Worm (Caenorhabditis elegans): ENCODE data around the gene F21C10.7.

Gene F21C10.7

DNA sequence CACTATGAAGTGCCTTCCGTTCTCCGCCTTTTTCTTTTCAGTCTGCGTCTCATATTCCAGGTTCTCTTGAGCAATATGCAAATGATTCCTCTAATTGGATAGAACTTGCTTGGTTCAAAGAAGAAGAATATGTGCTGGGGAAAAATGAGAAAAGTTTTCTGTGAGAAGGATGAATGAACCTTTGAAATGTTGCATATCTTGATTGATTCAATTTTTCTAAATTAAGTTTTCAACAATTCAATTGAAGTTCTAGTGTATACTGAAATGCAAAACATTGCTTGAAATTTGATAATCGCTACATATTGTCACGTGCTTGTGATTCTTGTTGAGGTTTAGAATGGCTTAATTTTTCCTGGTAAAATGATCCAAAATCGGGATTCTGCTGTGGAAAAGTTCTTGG is 45.0 kb downstream of the F21C10.7 start:
- TF ChIP-seq unc-62 (GFP tag; optimal IDR thresholded peaks at IDR 0.05): no peak

DNA sequence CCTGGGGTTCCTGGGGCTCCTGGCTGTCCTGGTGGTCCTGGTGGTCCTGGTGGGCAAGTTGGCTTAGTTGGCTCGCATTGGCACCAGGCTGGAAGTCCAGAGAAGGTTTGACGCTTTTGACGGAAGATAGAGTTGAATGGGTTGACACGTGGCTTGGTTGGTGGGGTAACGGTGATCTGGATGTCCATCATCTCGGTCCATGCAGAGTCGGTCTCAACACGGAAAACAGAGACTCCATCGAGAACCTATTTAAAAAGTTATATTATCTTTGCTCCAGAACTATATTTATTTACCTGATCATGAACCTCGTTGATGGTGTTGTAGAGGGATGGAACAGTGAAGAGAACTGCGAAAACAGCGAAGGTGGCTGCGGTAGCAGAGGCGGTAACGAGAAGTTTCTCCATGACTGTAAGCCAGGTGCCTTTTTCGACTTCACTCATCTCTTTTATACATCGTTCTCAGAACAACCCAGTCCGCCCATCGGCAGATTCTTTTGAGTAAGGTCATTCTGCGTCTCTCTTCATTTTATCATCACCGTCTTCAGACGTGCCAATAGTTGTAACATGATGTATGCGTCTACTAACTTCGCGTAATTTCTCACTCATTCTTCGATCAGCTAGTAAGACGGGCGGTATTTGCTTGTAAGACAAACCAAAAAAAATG is 47.8 kb downstream of the F21C10.7 start, which contains the start of gene col-144:
Gene col-144 (minus strand): TSS at position 419 of the 663 bp plus-strand sequence.
- TF ChIP-seq unc-62 (GFP tag; optimal IDR thresholded peaks at IDR 0.05): no peak

DNA sequence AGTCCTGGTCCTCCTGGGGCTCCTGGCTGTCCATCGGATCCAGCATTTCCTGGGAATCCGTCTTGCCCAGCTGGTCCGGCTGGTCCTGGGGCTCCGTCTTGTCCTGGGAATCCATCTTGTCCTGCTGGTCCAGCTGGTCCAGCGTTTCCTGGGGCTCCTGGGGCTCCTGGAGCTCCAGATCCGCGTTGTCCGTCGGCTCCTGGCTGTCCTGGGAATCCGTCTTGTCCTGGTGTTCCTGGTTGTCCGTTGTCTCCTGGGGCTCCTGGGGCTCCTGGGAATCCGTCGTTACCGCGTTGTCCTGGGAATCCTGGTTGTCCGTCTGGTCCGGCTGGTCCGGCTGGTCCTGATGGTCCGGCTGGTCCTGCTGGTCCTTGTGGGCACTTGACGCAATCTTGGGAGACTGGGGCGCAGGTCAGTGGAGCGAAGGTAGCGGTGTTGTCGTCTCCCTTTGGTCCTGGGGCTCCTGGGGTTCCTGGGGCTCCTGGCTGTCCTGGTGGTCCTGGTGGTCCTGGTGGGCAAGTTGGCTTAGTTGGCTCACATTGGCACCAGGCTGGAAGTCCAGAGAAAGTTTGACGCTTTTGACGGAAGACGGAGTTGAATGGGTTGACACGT is 49.7 kb downstream of the F21C10.7 start:
- TF ChIP-seq unc-62 (GFP tag; optimal IDR thresholded peaks at IDR 0.05): no peak

DNA sequence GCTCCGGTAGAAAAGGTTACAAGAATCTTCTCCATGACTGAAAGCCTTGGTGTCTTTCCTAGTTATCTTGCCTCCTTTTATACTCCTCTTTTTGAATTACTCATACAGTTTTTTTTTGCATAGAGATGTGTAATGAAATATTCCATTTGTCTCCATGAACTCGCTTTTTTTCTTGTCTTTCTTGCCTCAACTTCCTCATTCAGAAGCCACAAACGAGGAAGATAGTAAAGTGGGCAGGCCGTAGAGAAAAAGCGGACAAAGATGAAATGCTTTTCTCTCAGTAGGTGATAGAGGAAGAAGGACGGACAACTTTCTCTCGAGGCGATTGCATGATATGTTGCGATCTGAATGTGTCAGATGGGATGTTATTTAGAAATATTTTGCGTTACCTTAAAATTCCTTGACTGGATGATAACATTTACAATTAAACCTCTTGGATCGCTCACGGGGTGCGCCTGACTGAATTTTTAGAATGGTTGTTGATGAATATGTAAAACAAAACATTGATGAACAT is 50.4 kb downstream of the F21C10.7 start, which contains the start of gene col-145:
Gene col-145 (minus strand): TSS at position 51 of the 514 bp plus-strand sequence.
- no peak for TF ChIP-seq unc-62 (GFP tag; optimal IDR thresholded peaks at IDR 0.05)

DNA sequence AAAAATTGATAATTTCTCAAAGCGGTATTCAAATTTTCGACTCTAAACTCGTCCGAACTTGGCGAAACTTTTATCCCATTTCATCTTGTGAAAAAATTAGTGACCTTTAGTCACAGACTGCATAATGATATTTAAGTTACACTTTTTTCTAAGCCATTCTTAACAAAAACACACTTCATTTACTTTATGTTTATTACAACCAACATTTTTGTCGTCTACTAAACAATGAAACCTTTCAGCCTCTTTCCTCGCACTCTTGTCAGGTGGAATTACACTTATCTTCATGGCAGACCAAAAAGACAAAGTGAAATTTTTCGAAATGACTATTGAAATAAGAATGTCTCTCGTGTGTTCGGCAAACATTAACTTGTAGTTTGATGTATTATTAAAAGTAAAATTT is 51.3 kb downstream of the F21C10.7 start:
- TF ChIP-seq unc-62 (GFP tag; optimal IDR thresholded peaks at IDR 0.05): no peak

DNA sequence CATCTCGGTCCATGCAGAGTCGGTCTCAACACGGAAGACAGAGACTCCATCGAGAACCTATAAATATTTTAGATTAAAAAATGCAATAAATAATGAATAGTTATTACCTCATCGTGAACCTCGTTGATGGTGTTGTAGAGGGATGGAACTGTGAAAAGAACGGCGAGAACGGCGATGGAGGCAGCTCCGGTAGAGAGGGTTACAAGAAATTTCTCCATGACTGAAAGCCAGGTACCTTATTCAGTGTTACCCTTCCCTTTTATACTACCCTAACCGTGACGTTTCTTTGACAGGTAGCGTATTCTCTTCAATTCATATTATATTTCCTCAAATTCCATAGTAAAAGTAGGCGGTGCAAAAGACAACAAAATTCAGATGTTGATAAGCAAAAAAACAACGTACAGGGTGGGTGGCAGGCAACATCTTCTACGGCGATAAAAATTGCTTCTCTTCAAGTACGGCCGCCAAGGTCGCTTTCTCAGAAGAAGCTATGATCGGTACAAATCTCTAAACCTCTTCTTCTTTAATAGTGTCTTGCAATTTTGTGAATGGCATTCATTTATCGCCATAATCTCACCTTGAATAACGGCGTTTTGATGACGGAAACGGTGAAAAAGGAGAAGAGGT is 52.6 kb downstream of the F21C10.7 start, which contains the start of gene col-10:
Gene col-10 (minus strand): TSS at position 235 of the 627 bp plus-strand sequence.
- TF ChIP-seq unc-62 (GFP tag; optimal IDR thresholded peaks at IDR 0.05): no peak

DNA sequence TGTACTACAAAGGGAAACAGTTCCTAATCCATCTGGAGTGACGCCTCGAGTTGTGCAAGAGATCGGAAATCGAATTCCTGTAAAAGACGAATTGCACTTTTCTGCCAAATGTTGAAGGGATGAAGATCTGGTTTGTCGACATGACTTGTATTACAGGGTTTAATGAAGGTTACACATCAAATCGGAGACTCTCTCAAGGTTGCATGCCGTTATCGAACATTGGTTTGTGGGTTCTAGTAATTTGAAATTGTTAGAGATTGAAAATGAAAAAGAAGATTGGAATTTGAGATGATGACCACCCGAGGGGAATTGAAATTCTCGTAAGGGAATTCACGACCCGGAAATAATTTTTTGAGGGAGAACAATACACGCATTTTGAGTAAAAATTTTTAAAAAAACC is 53.7 kb downstream of the F21C10.7 start:
- no peak for TF ChIP-seq unc-62 (GFP tag; optimal IDR thresholded peaks at IDR 0.05)

DNA sequence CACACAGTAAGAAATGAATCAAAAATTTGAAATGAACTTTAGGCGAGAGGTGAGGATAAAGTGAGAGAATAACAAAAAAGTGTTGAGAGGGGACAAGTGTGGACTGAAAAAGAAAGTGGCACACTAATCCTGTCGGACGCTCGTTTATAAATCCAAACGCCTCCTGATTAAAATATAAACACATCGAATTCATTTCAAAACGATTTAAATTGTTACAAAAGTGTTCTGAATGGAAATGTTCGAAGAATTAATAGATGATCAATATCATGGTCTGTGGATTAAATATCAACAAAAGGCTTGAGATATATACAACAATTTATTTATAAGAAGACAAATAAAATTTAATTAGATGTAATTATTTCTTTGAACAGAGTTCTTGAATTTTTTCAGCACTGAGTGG is 55.5 kb downstream of the F21C10.7 start, which contains the start of gene B0222.11:
Gene B0222.11 (minus strand): TSS at position 101 of the 400 bp plus-strand sequence.
- no peak for TF ChIP-seq unc-62 (GFP tag; optimal IDR thresholded peaks at IDR 0.05)

Measured in whole organism, dauer.